Worm (Caenorhabditis elegans) whole organism, L1 larva: ENCODE data around the gene F43E2.6.

Source experiments
- C34B4.2 ChIP-seq: sonication (generic microtip); optimal IDR thresholded peaks from 2 replicates; lab custom pipeline; 2017; ENCODE audit warnings: mild to moderate bottlenecking, missing genetic modification characterization, missing compliant biosample characterization
- alr-1 ChIP-seq: fragments of 200-800 bp; sonication (Bioruptor generic); optimal IDR thresholded peaks from 2 replicates; lab custom pipeline; 2018; ENCODE audit warnings: borderline replicate concordance, mild to moderate bottlenecking, missing genetic modification characterization, missing compliant biosample characterization
- aly-2 ChIP-seq: fragments of 150-350 bp; optimal IDR thresholded peaks from 2 replicates; lab custom pipeline; 2014; ENCODE audit warnings: missing biosample characterization, missing genetic modification characterization
- ceh-82 ChIP-seq, 3 experiments: fragments of 150-350 bp in 1 of 3; sonication (generic microtip) in 2 of 3; optimal IDR thresholded peaks; 2 replicates each; lab custom pipeline; 2014 to 2017; ENCODE audit warnings: missing biosample characterization in 3 of 3, missing genetic modification characterization in 3 of 3
- ceh-88 ChIP-seq: fragments of 200-800 bp; sonication (Bioruptor generic); IDR thresholded peaks from 2 replicates; pipeline ENCODE4 v1.3.6; 2022; ENCODE audit warnings: missing genetic modification characterization, missing compliant biosample characterization
- ces-1 ChIP-seq: fragments of 150-350 bp; optimal IDR thresholded peaks from 2 replicates; lab custom pipeline; 2014; ENCODE audit warnings: missing biosample characterization, missing genetic modification reagents, missing genetic modification characterization
- dpl-1 ChIP-seq, 3 experiments: fragments of 150-350 bp in 2 of 3; sonication (generic microtip) in 1 of 3; optimal IDR thresholded peaks; 2 replicates each; lab custom pipeline; 2014 to 2017; ENCODE audit warnings: missing biosample characterization in 3 of 3, missing genetic modification characterization in 3 of 3, missing genetic modification reagents in 3 of 3
- dsc-1 ChIP-seq: sonication (generic microtip); optimal IDR thresholded peaks from 2 replicates; lab custom pipeline; 2016; ENCODE audit warnings: mild to moderate bottlenecking, missing genetic modification characterization, missing compliant biosample characterization
- efl-1 ChIP-seq, 4 experiments: fragments of 150-350 bp; optimal IDR thresholded peaks in 3 of 4; peaks in 1 of 4; 1 replicate in 1 of 4; 2 replicates in 3 of 4; lab custom pipeline; 2014; ENCODE audit warnings: missing biosample characterization in 2 of 4, missing genetic modification characterization in 2 of 4, missing genetic modification reagents in 2 of 4
- egl-27 ChIP-seq, 2 experiments: fragments of 150-350 bp in 1 of 2; sonication (generic microtip); optimal IDR thresholded peaks; 3 replicates each; lab custom pipeline; 2017 to 2018; ENCODE audit warnings: missing biosample characterization in 2 of 2, missing genetic modification characterization in 2 of 2, missing genetic modification reagents in 2 of 2
- elt-2 ChIP-seq: sonication (generic microtip); optimal IDR thresholded peaks from 2 replicates; lab custom pipeline; 2016; ENCODE audit warnings: missing genetic modification characterization, mild to moderate bottlenecking, inconsistent platforms, missing compliant biosample characterization, missing genetic modification reagents
- elt-3 ChIP-seq, 6 experiments: fragments of 150-350 bp in 1 of 6; sonication (generic microtip); optimal IDR thresholded peaks; 2 replicates each; lab custom pipeline; 2017 to 2018; ENCODE audit warnings: missing biosample characterization in 6 of 6, missing genetic modification characterization in 6 of 6, inconsistent platforms in 1 of 6
- fkh-10 ChIP-seq: sonication (generic microtip); optimal IDR thresholded peaks from 2 replicates; lab custom pipeline; 2017; ENCODE audit warnings: missing biosample characterization, missing genetic modification reagents, missing genetic modification characterization
- fkh-8 ChIP-seq: sonication (generic microtip); optimal IDR thresholded peaks from 2 replicates; lab custom pipeline; 2016; ENCODE audit warnings: mild to moderate bottlenecking, missing genetic modification characterization, missing compliant biosample characterization
- fos-1 ChIP-seq: fragments of 150-350 bp; optimal IDR thresholded peaks from 2 replicates; lab custom pipeline; 2014; ENCODE audit warnings: missing biosample characterization, missing genetic modification characterization
- hlh-4 ChIP-seq: sonication (generic microtip); optimal IDR thresholded peaks from 2 replicates; lab custom pipeline; 2016; ENCODE audit warnings: mild to moderate bottlenecking, missing genetic modification characterization, missing compliant biosample characterization
- hpl-2 ChIP-seq: fragments of 150-350 bp; optimal IDR thresholded peaks from 2 replicates; lab custom pipeline; 2014; ENCODE audit warnings: missing biosample characterization, missing genetic modification reagents, missing genetic modification characterization
- lin-13 ChIP-seq: fragments of 150-350 bp; optimal IDR thresholded peaks from 2 replicates; lab custom pipeline; 2014; ENCODE audit warnings: missing biosample characterization, missing genetic modification reagents, missing genetic modification characterization
- lin-14 ChIP-seq: fragments of 200-800 bp; sonication (Bioruptor generic); optimal IDR thresholded peaks from 2 replicates; lab custom pipeline; 2018; ENCODE audit warnings: mild to moderate bottlenecking, missing genetic modification characterization, moderate library complexity, missing compliant biosample characterization
- lin-15B ChIP-seq: fragments of 150-350 bp; sonication (generic microtip); optimal IDR thresholded peaks from 3 replicates; lab custom pipeline; 2014; ENCODE audit warnings: missing biosample characterization, missing genetic modification characterization
- lin-39 ChIP-seq: fragments of 150-350 bp; optimal IDR thresholded peaks from 2 replicates; lab custom pipeline; 2014; ENCODE audit warnings: missing biosample characterization, missing genetic modification reagents, missing genetic modification characterization
- mab-9 ChIP-seq: fragments of 200-800 bp; sonication (Bioruptor generic); IDR thresholded peaks from 2 replicates; pipeline ENCODE4 v1.3.6; 2022; ENCODE audit warnings: missing genetic modification reagents, missing genetic modification characterization, missing compliant biosample characterization
- mdl-1 ChIP-seq, 2 experiments: fragments of 150-350 bp; optimal IDR thresholded peaks; 2 replicates each; lab custom pipeline; 2014 to 2017; ENCODE audit warnings: missing biosample characterization in 2 of 2, missing genetic modification characterization in 2 of 2, inconsistent platforms in 1 of 2
- mef-2 ChIP-seq: fragments of 150-350 bp; optimal IDR thresholded peaks from 2 replicates; lab custom pipeline; 2014; ENCODE audit warnings: missing biosample characterization, missing genetic modification characterization
- mep-1 ChIP-seq: fragments of 150-350 bp; optimal IDR thresholded peaks from 2 replicates; lab custom pipeline; 2014; ENCODE audit warnings: missing biosample characterization, missing genetic modification characterization
- nhr-11 ChIP-seq: fragments of 150-350 bp; optimal IDR thresholded peaks from 2 replicates; lab custom pipeline; 2014; ENCODE audit warnings: missing biosample characterization, missing genetic modification characterization
- nhr-12 ChIP-seq: sonication (generic microtip); optimal IDR thresholded peaks from 2 replicates; lab custom pipeline; 2017; ENCODE audit warnings: missing biosample characterization, missing genetic modification characterization
- nhr-19 ChIP-seq: fragments of 200-800 bp; sonication (Bioruptor generic); conservative IDR thresholded peaks from 2 replicates; pipeline ENCODE4 v1.3.6; 2022; ENCODE audit warnings: missing genetic modification characterization, missing compliant biosample characterization
- nhr-237 ChIP-seq: fragments of 150-350 bp; optimal IDR thresholded peaks from 2 replicates; lab custom pipeline; 2014; ENCODE audit warnings: missing biosample characterization, missing genetic modification characterization
- nhr-47 ChIP-seq: sonication (generic microtip); optimal IDR thresholded peaks from 2 replicates; lab custom pipeline; 2016; ENCODE audit warnings: mild to moderate bottlenecking, missing genetic modification characterization, moderate library complexity, missing compliant biosample characterization
- nhr-71 ChIP-seq: sonication (generic microtip); optimal IDR thresholded peaks from 2 replicates; lab custom pipeline; 2016; ENCODE audit warnings: mild to moderate bottlenecking, missing genetic modification characterization, moderate library complexity, missing compliant biosample characterization
- nhr-85 ChIP-seq: sonication (generic microtip); peaks from one replicate; lab custom pipeline; 2016; ENCODE audit warnings: missing genetic modification characterization, inconsistent platforms, missing compliant biosample characterization
- pax-3 ChIP-seq: fragments of 200-800 bp; sonication (Bioruptor generic); optimal IDR thresholded peaks from 2 replicates; lab custom pipeline; 2018; ENCODE audit warnings: mild to moderate bottlenecking, missing genetic modification characterization, moderate library complexity, missing compliant biosample characterization
- rnt-1 ChIP-seq: sonication (generic microtip); optimal IDR thresholded peaks from 2 replicates; lab custom pipeline; 2016; ENCODE audit warnings: mild to moderate bottlenecking, missing genetic modification characterization, moderate library complexity, missing compliant biosample characterization
- skn-1 ChIP-seq: fragments of 150-350 bp; optimal IDR thresholded peaks from 2 replicates; lab custom pipeline; 2014; ENCODE audit warnings: missing biosample characterization, missing genetic modification characterization
- sox-4 ChIP-seq: sonication (generic microtip); optimal IDR thresholded peaks from 2 replicates; lab custom pipeline; 2016; ENCODE audit warnings: missing genetic modification characterization, missing compliant biosample characterization
- sptf-1 ChIP-seq: fragments of 150-350 bp; optimal IDR thresholded peaks from 2 replicates; lab custom pipeline; 2014; ENCODE audit warnings: missing biosample characterization, missing genetic modification characterization
- sup-37 ChIP-seq: fragments of 200-800 bp; sonication (Bioruptor generic); optimal IDR thresholded peaks from 2 replicates; lab custom pipeline; 2018; ENCODE audit warnings: mild to moderate bottlenecking, missing genetic modification characterization, missing compliant biosample characterization
- swsn-7 ChIP-seq: sonication (generic microtip); optimal IDR thresholded peaks from 2 replicates; lab custom pipeline; 2016; ENCODE audit warnings: missing genetic modification characterization, missing compliant biosample characterization
- unc-130 ChIP-seq: fragments of 150-350 bp; optimal IDR thresholded peaks from 2 replicates; lab custom pipeline; 2017; ENCODE audit warnings: missing biosample characterization, missing genetic modification characterization, inconsistent platforms
- unc-30 ChIP-seq: sonication (generic microtip); optimal IDR thresholded peaks from 2 replicates; lab custom pipeline; 2017; ENCODE audit warnings: missing biosample characterization, missing genetic modification characterization
- unc-86 ChIP-seq: sonication (generic microtip); optimal IDR thresholded peaks from 2 replicates; lab custom pipeline; 2016; ENCODE audit warnings: missing genetic modification characterization, missing compliant biosample characterization
- vab-15 ChIP-seq: sonication (generic microtip); optimal IDR thresholded peaks from 2 replicates; lab custom pipeline; 2017; ENCODE audit warnings: missing genotype, mild to moderate bottlenecking, missing genetic modification characterization, missing compliant biosample characterization
- xbp-1 ChIP-seq: sonication (generic microtip); optimal IDR thresholded peaks from 2 replicates; lab custom pipeline; 2016; ENCODE audit warnings: missing genetic modification characterization, missing compliant biosample characterization
- ztf-4 ChIP-seq: fragments of 150-350 bp; optimal IDR thresholded peaks from 2 replicates; lab custom pipeline; 2014; ENCODE audit warnings: missing biosample characterization, missing genetic modification characterization

Gene F43E2.6

ce11 chrII:7326997-7327396 lies 41.7 kb downstream of the F43E2.6 start (continued):
- TF ChIP-seq nhr-19 = no peak; the same call in 1 of the 2 replicates
- TF ChIP-seq dpl-1 (GFP tag; optimal IDR thresholded peaks at IDR 0.05; lab: Kevin White, UChicago) = peak in 1 of 3 experiments; percentile 22
- peak; percentile 59 for TF ChIP-seq fkh-10 (GFP tag; lab: Kevin White, UChicago)
- TF ChIP-seq fkh-8 (tag; lab: Kevin White, UChicago) = peak; percentile 74
- TF ChIP-seq aly-2 (tag; lab: Kevin White, UChicago) = no peak
- peak; percentile 50 to 68 (median 57) for TF ChIP-seq ceh-82 (tag; optimal IDR thresholded peaks at IDR 0.05; lab: Kevin White, UChicago)
- TF ChIP-seq mdl-1 (tag; optimal IDR thresholded peaks at IDR 0.05; lab: Kevin White, UChicago) = no peak
- peak in 1 of 2 experiments; percentile 3 for TF ChIP-seq egl-27 (tag; optimal IDR thresholded peaks at IDR 0.05; lab: Kevin White, UChicago)
- TF ChIP-seq fos-1 (tag; lab: Kevin White, UChicago) = no peak
- TF ChIP-seq hpl-2 = no peak
- peak; percentile 64 for TF ChIP-seq nhr-47
- TF ChIP-seq mep-1 (tag; lab: Kevin White, UChicago) = peak; percentile 25
- no peak for TF ChIP-seq elt-2
- TF ChIP-seq nhr-12 (tag; lab: Kevin White, UChicago) = no peak
- no peak for TF ChIP-seq unc-30 (tag; lab: Kevin White, UChicago)
- no peak for TF ChIP-seq lin-39
- peak; percentile 27 to 30 for TF ChIP-seq efl-1 (optimal IDR thresholded peaks at IDR 0.05; lab: Kevin White, UChicago)
- TF ChIP-seq efl-1 (GFP tag; optimal IDR thresholded peaks at IDR 0.05 in 1 of 2; lab: Kevin White, UChicago) = no peak
- TF ChIP-seq mab-9 = no peak
- no peak for TF ChIP-seq sptf-1 (tag; lab: Kevin White, UChicago)
- TF ChIP-seq nhr-85 (tag; lab: Kevin White, UChicago) = no peak
- no peak for TF ChIP-seq nhr-237
- no peak for TF ChIP-seq C34B4.2 (tag; lab: Kevin White, UChicago)
- TF ChIP-seq lin-15B (tag; lab: Kevin White, UChicago) = no peak
- TF ChIP-seq swsn-7 (tag; lab: Kevin White, UChicago) = peak; percentile 68

- no peak for TF ChIP-seq ztf-4 (tag; lab: Kevin White, UChicago)
- TF ChIP-seq nhr-19 = no peak
- TF ChIP-seq ceh-82 (tag; optimal IDR thresholded peaks at IDR 0.05; lab: Kevin White, UChicago) = no peak
- no peak for TF ChIP-seq sup-37
- TF ChIP-seq unc-130 (tag; lab: Kevin White, UChicago) = no peak
- TF ChIP-seq nhr-47 = no peak
- TF ChIP-seq nhr-12 (tag; lab: Kevin White, UChicago) = no peak
- TF ChIP-seq lin-14 (GFP tag; lab: Kevin White, UChicago) = peak; percentile 30
- no peak for TF ChIP-seq elt-2
- no peak for TF ChIP-seq sox-4 (tag; lab: Kevin White, UChicago)
- no peak for TF ChIP-seq mab-9
- peak; percentile 4 for TF ChIP-seq nhr-71 (tag; lab: Kevin White, UChicago)
- no peak for TF ChIP-seq alr-1 (tag; lab: Kevin White, UChicago)
- no peak for TF ChIP-seq skn-1 (tag; lab: Kevin White, UChicago)
- TF ChIP-seq dpl-1 (GFP tag; optimal IDR thresholded peaks at IDR 0.05; lab: Kevin White, UChicago) = no peak
- no peak for TF ChIP-seq nhr-11 (tag; lab: Kevin White, UChicago)
- peak; percentile 19 for TF ChIP-seq fkh-8 (tag; lab: Kevin White, UChicago)
- peak; percentile 2 for TF ChIP-seq rnt-1 (tag; lab: Kevin White, UChicago)
- no peak for TF ChIP-seq vab-15 (tag; lab: Kevin White, UChicago)
- no peak for TF ChIP-seq ceh-88 (GFP tag; lab: Robert Waterston, UW)
- no peak for TF ChIP-seq lin-13 (GFP tag; lab: Kevin White, UChicago)
- TF ChIP-seq fkh-10 (GFP tag; lab: Kevin White, UChicago) = peak; percentile 28
Measured at ce11 chrII:7326199-7326598, 42.5 kb downstream of the F43E2.6 start.

- TF ChIP-seq dsc-1 (tag; lab: Kevin White, UChicago) (peak; percentile 47), elt-3 (tag; optimal IDR thresholded peaks at IDR 0.05; lab: Kevin White, UChicago) (no peak), nhr-237 (no peak), pax-3 (tag; lab: Kevin White, UChicago) (peak; percentile 16), nhr-47 (peak; percentile 59), rnt-1 (tag; lab: Kevin White, UChicago) (no peak), unc-86 (tag; lab: Kevin White, UChicago) (peak; percentile 48), ces-1 (GFP tag; lab: Kevin White, UChicago) (no peak), ztf-4 (tag; lab: Kevin White, UChicago) (peak; percentile 57), lin-14 (GFP tag; lab: Kevin White, UChicago) (peak; percentile 63), ceh-82 (tag; optimal IDR thresholded peaks at IDR 0.05; lab: Kevin White, UChicago) (no peak), sox-4 (tag; lab: Kevin White, UChicago) (peak; percentile 26), nhr-71 (tag; lab: Kevin White, UChicago) (peak; percentile 75), ceh-88 (GFP tag; lab: Robert Waterston, UW) (peak; percentile 31; the same call in 1 of the 2 replicates), hlh-4 (tag; lab: Kevin White, UChicago) (peak; percentile 56), swsn-7 (tag; lab: Kevin White, UChicago) (peak; percentile 6), fkh-10 (GFP tag; lab: Kevin White, UChicago) (peak; percentile 4), mef-2 (peak; percentile 50), mep-1 (tag; lab: Kevin White, UChicago) (peak; percentile 22), fkh-8 (tag; lab: Kevin White, UChicago) (peak; percentile 92), xbp-1 (tag; lab: Kevin White, UChicago) (peak; percentile 16)
- TF ChIP-seq, all 84 proteins: peak for 16
Measured at ce11 chrII:7325063-7325480, 43.6 kb downstream of the F43E2.6 start.
